Worm (Caenorhabditis elegans) whole organism, young adult: ENCODE data around the gene gplb-1.

Experiments
- C17E4.6 ChIP-seq: fragments of 200-800 bp; sonication (Bioruptor generic); IDR thresholded peaks from 2 replicates; pipeline ENCODE4 v1.3.6; 2022; ENCODE audit warnings: missing genetic modification reagents, missing genetic modification characterization, missing compliant biosample characterization
- Y79H2A.3 ChIP-seq: fragments of 200-800 bp; sonication (Bioruptor generic); conservative IDR thresholded peaks from 2 replicates; pipeline ENCODE4 v1.3.6; 2022; ENCODE audit warnings: missing genetic modification reagents, missing genetic modification characterization, missing compliant biosample characterization
- dpl-1 ChIP-seq: fragments of 150-350 bp; optimal IDR thresholded peaks from 2 replicates; lab custom pipeline; 2014; ENCODE audit warnings: missing biosample characterization, missing genetic modification reagents, missing genetic modification characterization
- him-1 ChIP-seq: sonication (generic microtip); optimal IDR thresholded peaks from 2 replicates; lab custom pipeline; 2016; ENCODE audit warnings: missing genotype, missing genetic modification reagents, missing genetic modification characterization, missing compliant biosample characterization
- nhr-90 ChIP-seq: sonication (generic microtip); optimal IDR thresholded peaks from 2 replicates; lab custom pipeline; 2016; ENCODE audit warnings: missing genotype, mild to moderate bottlenecking, missing genetic modification characterization, missing compliant biosample characterization
- unc-130 ChIP-seq: sonication (generic microtip); optimal IDR thresholded peaks from 2 replicates; lab custom pipeline; 2016; ENCODE audit warnings: missing genetic modification reagents, missing genetic modification characterization, missing compliant biosample characterization

DNA sequence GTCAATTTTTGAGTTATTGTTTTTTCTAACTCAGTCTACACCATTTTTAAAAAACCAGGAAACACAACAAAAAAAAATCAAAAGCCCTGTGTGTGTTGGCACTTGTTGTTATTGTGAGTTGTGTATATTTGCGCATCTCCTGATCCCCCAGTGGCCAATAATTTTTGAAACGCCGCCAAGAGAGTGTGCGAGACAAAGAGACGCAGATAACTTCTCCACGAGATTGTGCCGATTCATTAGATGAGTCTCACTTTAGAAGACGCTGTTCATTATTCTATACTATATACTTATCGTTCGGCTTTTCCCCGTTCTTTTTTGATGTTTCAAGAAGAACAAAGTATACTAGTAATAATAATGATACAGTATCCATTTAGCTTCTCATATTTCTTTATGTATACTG is 20.4 kb downstream of the gplb-1 start:
- no peak for TF ChIP-seq dpl-1 (GFP tag; lab: Kevin White, UChicago)
- TF ChIP-seq nhr-90 (tag; lab: Kevin White, UChicago): no peak
- no peak for TF ChIP-seq unc-130 (GFP tag; lab: Kevin White, UChicago)
- no peak for TF ChIP-seq him-1 (tag; lab: Kevin White, UChicago)
- TF ChIP-seq Y79H2A.3 (GFP tag; lab: Robert Waterston, UW): no peak
- TF ChIP-seq C17E4.6 (GFP tag; lab: Robert Waterston, UW): no peak
